Fruit fly (Drosophila melanogaster): ENCODE data around the gene CG14074.

The CG14074 gene

DNA sequence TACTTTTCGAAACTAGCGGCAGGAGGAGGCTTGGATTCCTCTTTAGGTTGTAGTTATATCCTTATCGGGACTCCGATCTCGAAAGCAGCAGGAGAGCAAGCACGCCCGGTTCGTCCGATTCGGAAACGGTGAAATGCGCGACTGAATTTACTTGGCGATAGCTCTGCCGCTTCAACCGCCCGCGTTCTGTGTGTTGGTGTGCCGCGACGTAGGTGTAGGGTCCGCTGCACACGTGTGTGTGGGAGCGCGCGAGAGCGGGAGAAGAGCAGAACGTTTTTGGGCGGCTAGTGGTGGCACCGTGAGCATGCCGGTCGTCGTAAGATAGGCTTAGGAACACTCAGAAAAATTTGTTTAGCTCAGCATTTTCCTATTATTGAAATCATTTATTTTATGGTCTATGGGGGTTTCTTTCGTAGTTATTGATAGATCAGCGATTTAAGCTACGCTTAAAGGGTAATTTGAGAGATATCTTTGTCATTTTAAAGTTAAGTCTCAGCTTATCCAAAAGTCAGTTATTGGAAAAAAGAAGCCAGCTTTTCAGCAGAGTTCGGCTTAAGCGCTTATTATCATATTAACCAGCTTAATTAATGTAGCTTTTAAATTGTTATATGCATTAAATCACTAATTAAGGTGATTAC lies 25.5 kb upstream of the CG14074 start (continued):
- TF ChIP-seq psq (GFP tag; optimal IDR thresholded peaks at IDR 0.05), result no peak
- peak; percentile 20 for TF ChIP-seq Ets65A (GFP tag)
- TF ChIP-seq pros (GFP tag; optimal IDR thresholded peaks at IDR 0.05), result peak; percentile 2
- TF ChIP-seq grau (tag; optimal IDR thresholded peaks at IDR 0.05), result peak; percentile 1
- no peak for TF ChIP-seq gce (GFP tag; IDR thresholded peaks at IDR 0.05)
- no peak for TF ChIP-seq CG8281 (tag; optimal IDR thresholded peaks at IDR 0.05)
- TF ChIP-seq CG6854 (GFP tag; optimal IDR thresholded peaks at IDR 0.05), result no peak
- TF ChIP-seq bigmax (GFP tag; optimal IDR thresholded peaks at IDR 0.05), result no peak
- TF ChIP-seq kni (GFP tag; optimal IDR thresholded peaks at IDR 0.05), result peak; percentile 57
- peak; percentile 48 for TF ChIP-seq CG30403 (GFP tag; optimal IDR thresholded peaks at IDR 0.05)
- TF ChIP-seq Ssrp (tag; optimal IDR thresholded peaks at IDR 0.05), result peak; percentile 4
- peak; percentile 17 for TF ChIP-seq pum (GFP tag; optimal IDR thresholded peaks at IDR 0.05)
- no peak for TF ChIP-seq gfzf (GFP tag; optimal IDR thresholded peaks at IDR 0.05)
- TF ChIP-seq CG12744 (GFP tag; optimal IDR thresholded peaks at IDR 0.05), result no peak
- TF ChIP-seq tin (GFP tag; optimal IDR thresholded peaks at IDR 0.05), result peak; percentile 42
- TF ChIP-seq CG13894 (tag; optimal IDR thresholded peaks at IDR 0.05), result peak; percentile 19
- no peak for TF ChIP-seq ATbp (GFP tag; optimal IDR thresholded peaks at IDR 0.05)
- TF ChIP-seq CG2678 (tag; optimal IDR thresholded peaks at IDR 0.05), result no peak
- peak; percentile 34 for TF ChIP-seq CG11504 (tag; optimal IDR thresholded peaks at IDR 0.05)
- TF ChIP-seq CG18619 (GFP tag; optimal IDR thresholded peaks at IDR 0.05), result no peak
- no peak for TF ChIP-seq gsb-n (tag; optimal IDR thresholded peaks at IDR 0.05)
- TF ChIP-seq Bdp1 (GFP tag; optimal IDR thresholded peaks at IDR 0.05), result peak; percentile 20
- peak; percentile 7 for TF ChIP-seq nau (GFP tag; optimal IDR thresholded peaks at IDR 0.05)
- TF ChIP-seq sug (tag; optimal IDR thresholded peaks at IDR 0.05), result peak; percentile 40
- peak; percentile 47 for TF ChIP-seq Hsf (GFP tag; optimal IDR thresholded peaks at IDR 0.05)
- TF ChIP-seq nom (GFP tag; optimal IDR thresholded peaks at IDR 0.05), result peak; percentile 63
- TF ChIP-seq lilli (GFP tag; optimal IDR thresholded peaks at IDR 0.05), result peak; percentile 22
- no peak for TF ChIP-seq dimm (GFP tag; IDR thresholded peaks at IDR 0.05)
- TF ChIP-seq CG2129 (GFP tag; IDR thresholded peaks at IDR 0.05; ENCODE audit: partially characterized antibody), result no peak

DNA sequence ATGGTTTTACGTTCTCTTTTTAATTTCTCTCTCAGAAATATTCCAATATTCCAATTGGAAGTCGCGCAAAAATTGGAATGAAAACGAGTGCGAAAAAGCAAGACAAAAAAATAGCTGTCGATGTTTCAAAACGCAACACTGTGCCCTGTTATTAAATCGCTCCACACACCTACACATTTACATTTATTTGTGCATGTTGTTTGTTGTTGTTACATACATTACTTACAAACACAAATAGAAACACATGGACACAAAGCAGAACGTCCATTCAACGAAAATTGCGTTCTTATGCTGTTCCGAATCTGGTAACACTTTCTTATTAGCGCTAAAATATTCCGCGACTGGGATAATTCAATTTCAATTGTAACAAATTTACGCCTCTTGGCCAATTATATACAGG lies 24.8 kb upstream of the CG14074 start:
- TF ChIP-seq Dbx (GFP tag; IDR thresholded peaks at IDR 0.05), result no peak
- TF ChIP-seq CG4360 (GFP tag; IDR thresholded peaks at IDR 0.05), result peak; percentile 55; the same call in 1 of the 2 replicates
- TF ChIP-seq CG2116 (GFP tag; optimal IDR thresholded peaks at IDR 0.05), result peak; percentile 92
- no peak for TF ChIP-seq CG10267 (tag; optimal IDR thresholded peaks at IDR 0.05)
- TF ChIP-seq btn (GFP tag; optimal IDR thresholded peaks at IDR 0.05), result no peak
- no peak for TF ChIP-seq Pdp1 (GFP tag; optimal IDR thresholded peaks at IDR 0.05)
- TF ChIP-seq CG15479 (GFP tag; optimal IDR thresholded peaks at IDR 0.05), result peak; percentile 46
- no peak for TF ChIP-seq CG3407 (GFP tag; optimal IDR thresholded peaks at IDR 0.05)
- TF ChIP-seq CG4404 (GFP tag; IDR thresholded peaks at IDR 0.05), result no peak
- TF ChIP-seq insv (GFP tag; optimal IDR thresholded peaks at IDR 0.05), result peak in 1 of 2 experiments; percentile 88
- TF ChIP-seq Elba2 (GFP tag; optimal IDR thresholded peaks at IDR 0.05), result peak; percentile 67
- 0 out of 4 replicates have a peak, but pooled peaks have one; percentile 17 for TF ChIP-seq Dll (GFP tag; IDR thresholded peaks at IDR 0.05; ENCODE audit: partially characterized antibody)
- no peak for TF ChIP-seq yki (optimal IDR thresholded peaks at IDR 0.05)
- peak; percentile 46 for TF ChIP-seq Sry-β (GFP tag; optimal IDR thresholded peaks at IDR 0.05)
- peak; percentile 73 for TF ChIP-seq cg (GFP tag; optimal IDR thresholded peaks at IDR 0.05)
- TF ChIP-seq gfzf (GFP tag; optimal IDR thresholded peaks at IDR 0.05), result peak; percentile 53
- no peak for TF ChIP-seq CG4282 (GFP tag; optimal IDR thresholded peaks at IDR 0.05)
- no peak for TF ChIP-seq ssp (GFP tag; IDR thresholded peaks at IDR 0.05)
- TF ChIP-seq twi (tag; optimal IDR thresholded peaks at IDR 0.05), result peak; percentile 16
- TF ChIP-seq CG6254 (GFP tag; optimal IDR thresholded peaks at IDR 0.05), result no peak
- no peak for TF ChIP-seq Sox102F (GFP tag; optimal IDR thresholded peaks at IDR 0.05)
- TF ChIP-seq gro (GFP tag; optimal IDR thresholded peaks at IDR 0.05), result no peak
- TF ChIP-seq NC2β (GFP tag; optimal IDR thresholded peaks at IDR 0.05), result no peak
